Fruit fly (Drosophila melanogaster) whole organism, wandering third instar larva: Measurements from ENCODE around the gene sll.

Experiments used
- Dfd ChIP-seq: fragments of >200 bp; optimal IDR thresholded peaks from 2 replicates; lab custom pipeline; 2017; ENCODE audit warnings: missing biosample characterization, missing genetic modification characterization
- Hnf4 ChIP-seq: fragments of 200-800 bp; sonication (Bioruptor generic); optimal IDR thresholded peaks from 2 replicates; lab custom pipeline; 2016; ENCODE audit warnings: missing biosample characterization, mild to moderate bottlenecking, missing genetic modification characterization
- Vsx2 ChIP-seq: fragments of 200-300, 225-300 bp; sonication (Bioruptor generic); optimal IDR thresholded peaks from 2 replicates; lab custom pipeline; 2018; ENCODE audit warnings: missing biosample characterization, missing genetic modification characterization; ENCODE audit not compliant: partially characterized antibody
- dmrt93B ChIP-seq: fragments of 200-800 bp; sonication (Bioruptor generic); optimal IDR thresholded peaks from 2 replicates; lab custom pipeline; 2018; ENCODE audit warnings: missing biosample characterization, mild to moderate bottlenecking, missing genetic modification characterization
- foxo ChIP-seq, 2 experiments: fragments of 200-800 bp; sonication (Bioruptor generic); optimal IDR thresholded peaks; 2 replicates in 1 of 2; 3 replicates in 1 of 2; lab custom pipeline; 2016 to 2017; ENCODE audit warnings: missing biosample characterization in 2 of 2, missing genetic modification characterization in 2 of 2
- sage ChIP-seq: fragments of 200-800 bp; sonication (Bioruptor generic); optimal IDR thresholded peaks from 2 replicates; lab custom pipeline; 2016; ENCODE audit warnings: missing biosample characterization, mild to moderate bottlenecking, missing genetic modification characterization
- usp ChIP-seq: fragments of >200 bp; optimal IDR thresholded peaks from 2 replicates; lab custom pipeline; 2017; ENCODE audit warnings: missing biosample characterization, missing genetic modification characterization

DNA sequence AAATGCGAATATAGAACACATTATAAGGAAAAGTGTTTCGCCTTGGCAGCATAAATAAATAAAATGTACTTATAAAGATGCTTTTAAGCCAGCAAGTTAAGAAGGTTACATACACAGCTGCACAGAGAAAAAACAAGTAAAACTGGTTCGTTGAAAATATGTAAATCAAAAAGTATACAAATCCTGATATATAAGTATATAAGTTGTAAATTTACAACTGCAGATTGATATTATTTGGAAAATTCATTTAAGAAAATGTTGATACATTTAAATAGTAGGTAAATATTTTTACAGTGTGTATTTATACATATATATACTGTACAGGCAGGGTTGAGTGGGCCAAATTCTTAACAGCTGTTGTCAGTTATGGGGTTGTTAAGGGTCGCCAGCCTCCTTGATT lies 41.1 kb upstream of the sll start:
- TF ChIP-seq Dfd (GFP tag; lab: Kevin White, UChicago) (no peak), usp (GFP tag; lab: Kevin White, UChicago) (no peak), Hnf4 (GFP tag; lab: Kevin White, UChicago) (no peak), dmrt93B (GFP tag; lab: Kevin White, UChicago) (no peak), foxo (GFP tag; optimal IDR thresholded peaks at IDR 0.05; lab: Kevin White, UChicago) (no peak), sage (no peak), Vsx2 (no peak)
